Fruit fly (Drosophila melanogaster) whole organism, prepupa: ENCODE data around the gene SP555.
A peak's percentile ranks its signal among the peaks of the same experiment; 100 is the strongest.

Source experiments
- Blimp-1 ChIP-seq: fragments of 200-800 bp; sonication (Bioruptor generic); optimal IDR thresholded peaks from 3 replicates; lab custom pipeline; 2017; ENCODE audit warnings: missing biosample characterization, missing genetic modification characterization, mild to moderate bottlenecking, moderate library complexity, missing genetic modification reagents
- CG10631 ChIP-seq: fragments of 200-800 bp; sonication (Bioruptor generic); optimal IDR thresholded peaks from 2 replicates; lab custom pipeline; 2016; ENCODE audit warnings: missing biosample characterization, missing genetic modification characterization
- CG11294 ChIP-seq: fragments of 200-800 bp; sonication (Bioruptor generic); IDR thresholded peaks from 2 replicates; pipeline ENCODE4 v1.3.6; 2022; ENCODE audit warnings: missing biosample characterization, missing genetic modification characterization
- CG11762 ChIP-seq: fragments of 200-800 bp; sonication (Bioruptor generic); optimal IDR thresholded peaks from 3 replicates; lab custom pipeline; 2016; ENCODE audit warnings: missing biosample characterization, missing genetic modification characterization; ENCODE audit not compliant: insufficient read depth
- CG11902 ChIP-seq: fragments of 200-800 bp; sonication (Bioruptor generic); optimal IDR thresholded peaks from 3 replicates; lab custom pipeline; 2016; ENCODE audit warnings: missing biosample characterization, missing genetic modification characterization
- CG15336 ChIP-seq: fragments of 200-800 bp; sonication (Bioruptor generic); IDR thresholded peaks from 2 replicates; pipeline ENCODE4 v1.3.6; 2022; ENCODE audit warnings: missing biosample characterization, missing genetic modification characterization
- CG1621 ChIP-seq: fragments of 200-800 bp; sonication (Bioruptor generic); optimal IDR thresholded peaks from 3 replicates; lab custom pipeline; 2018; ENCODE audit warnings: missing biosample characterization, mild to moderate bottlenecking, missing genetic modification characterization
- CG16779 ChIP-seq: fragments of 200-800 bp; sonication (Bioruptor generic); optimal IDR thresholded peaks from 3 replicates; lab custom pipeline; 2017; ENCODE audit warnings: missing biosample characterization, mild to moderate bottlenecking, missing genetic modification characterization
- CG3032 ChIP-seq: fragments of 200-800 bp; optimal IDR thresholded peaks from 2 replicates; lab custom pipeline; 2019; ENCODE audit warnings: missing biosample characterization, mild to moderate bottlenecking, missing genetic modification characterization, moderate library complexity
- CG31627 ChIP-seq: fragments of 200-800 bp; sonication (Bioruptor generic); optimal IDR thresholded peaks from 3 replicates; lab custom pipeline; 2016; ENCODE audit warnings: missing biosample characterization, missing genetic modification characterization
- CG32006 ChIP-seq: fragments of 200-800 bp; sonication (Bioruptor generic); optimal IDR thresholded peaks from 3 replicates; lab custom pipeline; 2017; ENCODE audit warnings: missing biosample characterization, mild to moderate bottlenecking, missing genetic modification characterization
- CG34406 ChIP-seq: fragments of 200-800 bp; sonication (Bioruptor generic); optimal IDR thresholded peaks from 3 replicates; lab custom pipeline; 2016; ENCODE audit warnings: missing biosample characterization, missing genetic modification characterization
- CG4318 ChIP-seq: fragments of 200-800 bp; sonication (Bioruptor generic); optimal IDR thresholded peaks from 3 replicates; lab custom pipeline; 2017; ENCODE audit warnings: missing biosample characterization, mild to moderate bottlenecking, missing genetic modification characterization
- CG6163 ChIP-seq: fragments of 200-800 bp; sonication (Bioruptor generic); IDR thresholded peaks from 3 replicates; pipeline ENCODE4 v1.3.6; 2022; ENCODE audit warnings: missing biosample characterization, missing genetic modification characterization
- CG6276 ChIP-seq: fragments of 200-800 bp; sonication (Bioruptor generic); optimal IDR thresholded peaks from 2 replicates; lab custom pipeline; 2017; ENCODE audit warnings: missing biosample characterization, mild to moderate bottlenecking, missing genetic modification characterization
- CG6792 ChIP-seq: fragments of 200-800 bp; sonication (Bioruptor generic); optimal IDR thresholded peaks from 3 replicates; lab custom pipeline; 2016; ENCODE audit warnings: missing biosample characterization, missing genetic modification characterization
- CG6808 ChIP-seq: fragments of 200-800 bp; sonication (Bioruptor generic); optimal IDR thresholded peaks from 3 replicates; lab custom pipeline; 2017; ENCODE audit warnings: missing biosample characterization, missing genetic modification characterization, mild to moderate bottlenecking, moderate library complexity, missing genetic modification reagents
- CG6854 ChIP-seq: fragments of 200-800 bp; sonication (Bioruptor generic); optimal IDR thresholded peaks from 2 replicates; lab custom pipeline; 2017; ENCODE audit warnings: missing biosample characterization, mild to moderate bottlenecking, missing genetic modification characterization
- CG7368 ChIP-seq: fragments of 200-800 bp; sonication (Bioruptor generic); optimal IDR thresholded peaks from 3 replicates; lab custom pipeline; 2016; ENCODE audit warnings: missing biosample characterization, missing genetic modification characterization
- CG8119 ChIP-seq: fragments of 200-800 bp; sonication (Bioruptor generic); IDR thresholded peaks from 3 replicates; pipeline ENCODE4 v1.3.6; 2022; ENCODE audit warnings: missing biosample characterization, missing genetic modification characterization
- CG8319 ChIP-seq: fragments of 200-800 bp; sonication (Bioruptor generic); optimal IDR thresholded peaks from 3 replicates; lab custom pipeline; 2016; ENCODE audit warnings: missing biosample characterization, missing genetic modification characterization
- CG9139 ChIP-seq: fragments of 200-800 bp; sonication (Bioruptor generic); optimal IDR thresholded peaks from 3 replicates; lab custom pipeline; 2017; ENCODE audit warnings: missing biosample characterization, mild to moderate bottlenecking, missing genetic modification characterization
- Eip75B ChIP-seq: fragments of 200-800 bp; sonication (Bioruptor generic); optimal IDR thresholded peaks from 3 replicates; lab custom pipeline; 2016; ENCODE audit warnings: missing biosample characterization, missing genetic modification characterization
- Eip78C ChIP-seq: fragments of 200-800 bp; sonication (Bioruptor generic); peaks from one replicate; lab custom pipeline; 2016; ENCODE audit warnings: missing biosample characterization, missing genetic modification characterization
- Eip93F ChIP-seq: fragments of 200-800 bp; sonication (Bioruptor generic); optimal IDR thresholded peaks from 2 replicates; lab custom pipeline; 2016; ENCODE audit warnings: missing biosample characterization, mild to moderate bottlenecking, missing genetic modification characterization
- Ets21C ChIP-seq: fragments of 200-800 bp; sonication (Bioruptor generic); optimal IDR thresholded peaks from 3 replicates; lab custom pipeline; 2016; ENCODE audit warnings: missing biosample characterization, missing genetic modification characterization
- Gug ChIP-seq: fragments of 200-800 bp; sonication (Bioruptor generic); IDR thresholded peaks from 2 replicates; pipeline ENCODE4 v1.3.6; 2022; ENCODE audit warnings: missing biosample characterization, missing genetic modification characterization
- Hr38 ChIP-seq: sonication (Bioruptor generic); optimal IDR thresholded peaks from 2 replicates; lab custom pipeline; 2016; ENCODE audit warnings: missing biosample characterization, missing genetic modification characterization
- Hr39 ChIP-seq: fragments of 200-800 bp; sonication (Bioruptor generic); optimal IDR thresholded peaks from 2 replicates; lab custom pipeline; 2016; ENCODE audit warnings: missing biosample characterization, missing genetic modification characterization
- Hr4 ChIP-seq: fragments of 200-800 bp; sonication (Bioruptor generic); optimal IDR thresholded peaks from 3 replicates; lab custom pipeline; 2016; ENCODE audit warnings: missing biosample characterization, missing genetic modification characterization
- Lpt ChIP-seq: fragments of 200-800 bp; sonication (Bioruptor generic); optimal IDR thresholded peaks from 3 replicates; lab custom pipeline; 2016; ENCODE audit warnings: missing biosample characterization, missing genetic modification characterization
- Met ChIP-seq: fragments of 200-800 bp; sonication (Bioruptor generic); optimal IDR thresholded peaks from 3 replicates; lab custom pipeline; 2016; ENCODE audit warnings: missing biosample characterization, missing genetic modification characterization
- OdsH ChIP-seq: fragments of 200-800 bp; sonication (Bioruptor generic); optimal IDR thresholded peaks from 3 replicates; lab custom pipeline; 2016; ENCODE audit warnings: missing biosample characterization, missing genetic modification characterization
- Smox ChIP-seq: fragments of 200-800 bp; sonication (Bioruptor generic); optimal IDR thresholded peaks from 3 replicates; lab custom pipeline; 2016; ENCODE audit warnings: missing biosample characterization, missing genetic modification characterization
- Sox102F ChIP-seq: fragments of 200-800 bp; sonication (Bioruptor generic); optimal IDR thresholded peaks from 2 replicates; lab custom pipeline; 2016; ENCODE audit warnings: missing biosample characterization, mild to moderate bottlenecking, missing genetic modification characterization
- Sox14 ChIP-seq: fragments of 200-800 bp; sonication (Bioruptor generic); optimal IDR thresholded peaks from 3 replicates; lab custom pipeline; 2016; ENCODE audit warnings: missing biosample characterization, missing genetic modification characterization
- Sox15 ChIP-seq: fragments of 200-800 bp; sonication (Bioruptor generic); optimal IDR thresholded peaks from 3 replicates; lab custom pipeline; 2016; ENCODE audit warnings: missing biosample characterization, missing genetic modification characterization
- acj6 ChIP-seq: fragments of 200-800 bp; sonication (Bioruptor generic); optimal IDR thresholded peaks from 3 replicates; lab custom pipeline; 2016; ENCODE audit warnings: missing biosample characterization, missing genetic modification characterization
- cyc ChIP-seq: fragments of 200-800 bp; sonication (Bioruptor generic); optimal IDR thresholded peaks from 3 replicates; lab custom pipeline; 2016; ENCODE audit warnings: missing biosample characterization, missing genetic modification characterization
- dac ChIP-seq: fragments of 200-800 bp; sonication (Bioruptor generic); optimal IDR thresholded peaks from 2 replicates; lab custom pipeline; 2017; ENCODE audit warnings: missing biosample characterization, mild to moderate bottlenecking, missing genetic modification characterization
- dsx ChIP-seq: fragments of 200-800 bp; optimal IDR thresholded peaks from 3 replicates; lab custom pipeline; 2019; ENCODE audit warnings: missing biosample characterization, mild to moderate bottlenecking, missing genetic modification characterization, moderate library complexity; ENCODE audit not compliant: poor library complexity, severe bottlenecking
- eg ChIP-seq: fragments of 200-800 bp; sonication (Bioruptor generic); IDR thresholded peaks from 3 replicates; pipeline ENCODE4 v1.3.6; 2022; ENCODE audit warnings: missing biosample characterization, missing genetic modification characterization
- esn ChIP-seq: fragments of 200-800 bp; sonication (Bioruptor generic); optimal IDR thresholded peaks from 2 replicates; lab custom pipeline; 2016; ENCODE audit warnings: missing biosample characterization, mild to moderate bottlenecking, missing genetic modification characterization, moderate library complexity
- fd85E ChIP-seq: fragments of 200-800 bp; sonication (Bioruptor generic); optimal IDR thresholded peaks from 3 replicates; lab custom pipeline; 2016; ENCODE audit warnings: missing biosample characterization, missing genetic modification characterization
- fkh ChIP-seq: fragments of 200-800 bp; sonication (Bioruptor generic); optimal IDR thresholded peaks from 3 replicates; lab custom pipeline; 2017; ENCODE audit warnings: missing biosample characterization, mild to moderate bottlenecking, missing genetic modification characterization, moderate library complexity
- lz ChIP-seq: fragments of 200-800 bp; sonication (Bioruptor generic); optimal IDR thresholded peaks from 3 replicates; lab custom pipeline; 2016; ENCODE audit warnings: missing biosample characterization, missing genetic modification characterization
- net ChIP-seq: fragments of 200-800 bp; sonication (Bioruptor generic); optimal IDR thresholded peaks from 3 replicates; lab custom pipeline; 2016; ENCODE audit warnings: missing biosample characterization, missing genetic modification characterization
- salr ChIP-seq, 2 experiments: fragments of 200-800 bp; sonication (Bioruptor generic); optimal IDR thresholded peaks; 3 replicates each; lab custom pipeline; 2016 to 2018; ENCODE audit warnings: missing biosample characterization in 2 of 2, missing genetic modification characterization in 2 of 2, mild to moderate bottlenecking in 1 of 2
- spab ChIP-seq: fragments of 200-800 bp; sonication (Bioruptor generic); optimal IDR thresholded peaks from 2 replicates; lab custom pipeline; 2017; ENCODE audit warnings: missing biosample characterization, mild to moderate bottlenecking, missing genetic modification characterization, missing genetic modification reagents
- svp ChIP-seq: fragments of 200-800 bp; sonication (Bioruptor generic); peaks from one replicate; lab custom pipeline; 2016; ENCODE audit warnings: missing biosample characterization, missing genetic modification characterization
- topi ChIP-seq: fragments of 200-800 bp; sonication (Bioruptor generic); optimal IDR thresholded peaks from 3 replicates; lab custom pipeline; 2016; ENCODE audit warnings: missing biosample characterization, missing genetic modification characterization
- vri ChIP-seq: fragments of 200-800 bp; sonication (Bioruptor generic); optimal IDR thresholded peaks from 3 replicates; lab custom pipeline; 2016; ENCODE audit warnings: missing biosample characterization, mild to moderate bottlenecking, missing genetic modification characterization

Gene SP555

DNA sequence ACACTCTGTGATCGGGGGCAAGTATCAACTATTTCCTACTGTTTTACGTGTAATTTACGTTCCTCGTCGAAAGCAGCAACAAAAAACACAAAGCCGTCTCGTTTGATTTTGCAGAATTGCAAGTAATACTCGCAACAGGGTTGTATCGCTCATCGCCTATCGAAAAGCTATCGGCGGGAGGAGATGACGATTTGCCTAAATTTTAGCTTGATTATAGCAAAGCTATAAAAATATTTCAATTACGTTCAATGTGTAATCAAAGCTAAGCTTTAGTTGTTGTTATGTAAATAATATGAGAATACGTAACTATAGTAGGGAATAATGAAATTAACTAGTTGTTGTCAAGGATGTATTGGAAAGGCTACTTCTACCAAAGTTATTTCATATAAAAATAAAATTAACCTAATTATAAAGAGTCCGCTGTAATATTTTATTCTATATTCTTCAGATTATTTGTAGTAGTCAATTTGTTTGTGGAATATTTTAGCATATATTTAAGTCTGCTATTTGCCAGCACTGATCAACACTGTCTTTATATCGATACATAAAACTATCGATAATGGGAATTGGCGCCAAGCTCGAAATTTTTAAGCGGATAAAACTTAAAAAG lies 22.2 kb downstream of the SP555 start, which contains the start of gene Rpn11:
Gene Rpn11, minus strand, starts transcription at position 146 of the 610 bp plus-strand sequence.
- TF ChIP-seq eg = peak; percentile 36; the same call in 1 of the 3 replicates
- TF ChIP-seq esn = peak; percentile 68
- no peak for TF ChIP-seq CG6854 (GFP tag; lab: Kevin White, UChicago)
- no peak for TF ChIP-seq spab (GFP tag; lab: Kevin White, UChicago)
- peak; percentile 53 for TF ChIP-seq Eip75B (GFP tag; lab: Kevin White, UChicago)
- peak; percentile 38 for TF ChIP-seq cyc (GFP tag; lab: Kevin White, UChicago)
- no peak for TF ChIP-seq CG4318 (GFP tag; lab: Kevin White, UChicago)
- no peak for TF ChIP-seq CG6808 (GFP tag; lab: Kevin White, UChicago)
- TF ChIP-seq fkh (GFP tag; lab: Kevin White, UChicago) = peak; percentile 4
- TF ChIP-seq CG15336 = 0 out of 2 replicates have a peak, but pooled peaks have one; percentile 19
- no peak for TF ChIP-seq CG1621
- no peak for TF ChIP-seq salr (GFP tag; optimal IDR thresholded peaks at IDR 0.05; lab: Kevin White, UChicago)
- TF ChIP-seq CG8119 (GFP tag; lab: Robert Waterston, UW) = no peak
- TF ChIP-seq Sox102F (GFP tag; lab: Kevin White, UChicago) = no peak
- TF ChIP-seq CG3032 (tag; lab: Kevin White, UChicago) = peak; percentile 54
- TF ChIP-seq CG9139 (GFP tag; lab: Kevin White, UChicago) = no peak
- peak; percentile 45 for TF ChIP-seq Hr39
- no peak for TF ChIP-seq CG6163 (GFP tag; lab: Robert Waterston, UW)
- TF ChIP-seq Lpt (GFP tag; lab: Kevin White, UChicago) = no peak
- no peak for TF ChIP-seq Met (GFP tag; lab: Kevin White, UChicago)
- TF ChIP-seq CG31627 = peak; percentile 35
- no peak for TF ChIP-seq Eip93F (GFP tag; lab: Kevin White, UChicago)
- no peak for TF ChIP-seq CG16779 (tag; lab: Kevin White, UChicago)
- peak; percentile 54 for TF ChIP-seq Hr4 (GFP tag; lab: Kevin White, UChicago)
- TF ChIP-seq acj6 (GFP tag; lab: Kevin White, UChicago) = peak; percentile 61
- no peak for TF ChIP-seq CG7368 (GFP tag; lab: Kevin White, UChicago)
- peak; percentile 89 for TF ChIP-seq Eip78C (GFP tag; lab: Kevin White, UChicago)
- TF ChIP-seq net (GFP tag; lab: Kevin White, UChicago) = peak; percentile 37
- TF ChIP-seq Hr38 = no peak
- TF ChIP-seq Sox14 (GFP tag; lab: Kevin White, UChicago) = peak; percentile 74
- TF ChIP-seq vri (GFP tag; lab: Kevin White, UChicago) = no peak
- peak; percentile 16 for TF ChIP-seq CG8319 (GFP tag; lab: Kevin White, UChicago)
- no peak for TF ChIP-seq Blimp-1 (GFP tag; lab: Kevin White, UChicago)
- TF ChIP-seq Smox = no peak
- TF ChIP-seq CG11294 = no peak
- peak; percentile 44 for TF ChIP-seq Ets21C
- TF ChIP-seq CG32006 (GFP tag; lab: Kevin White, UChicago) = peak; percentile 46
- no peak for TF ChIP-seq CG6276 (GFP tag; lab: Kevin White, UChicago)
- TF ChIP-seq CG10631 = peak; percentile 65
- peak; percentile 0 for TF ChIP-seq CG11902
- TF ChIP-seq CG11762 = no peak
- peak; percentile 48 for TF ChIP-seq CG6792
- TF ChIP-seq Gug = 0 out of 2 replicates have a peak, but pooled peaks have one; percentile 12
- no peak for TF ChIP-seq fd85E (GFP tag; lab: Kevin White, UChicago)
- TF ChIP-seq lz = peak; percentile 66
- peak; percentile 76 for TF ChIP-seq svp (GFP tag; lab: Kevin White, UChicago)
- TF ChIP-seq topi = peak; percentile 55
- peak; percentile 39 for TF ChIP-seq CG34406 (GFP tag; lab: Kevin White, UChicago)
- TF ChIP-seq dac (GFP tag; lab: Kevin White, UChicago) = no peak
- TF ChIP-seq OdsH (GFP tag; lab: Kevin White, UChicago) = peak; percentile 49
- TF ChIP-seq dsx (GFP tag; lab: Kevin White, UChicago) = peak; percentile 45
- peak; percentile 19 for TF ChIP-seq Sox15 (GFP tag; lab: Kevin White, UChicago)
